Fruit fly (Drosophila melanogaster) whole organism, embryonic: ENCODE results near the gene bi.

Experiments used
- Atf3 ChIP-seq: fragments of 200-800 bp; sonication (Bioruptor generic); optimal IDR thresholded peaks from 3 replicates; lab custom pipeline; 2016; ENCODE audit warnings: missing biosample characterization, missing genetic modification characterization
- Bteb2 ChIP-seq: fragments of 200-800 bp; sonication (Bioruptor generic); optimal IDR thresholded peaks from 2 replicates; lab custom pipeline; 2016; ENCODE audit warnings: missing biosample characterization, missing genetic modification characterization
- CG10267 ChIP-seq: fragments of 200-800 bp; sonication (Bioruptor generic); optimal IDR thresholded peaks from 2 replicates; lab custom pipeline; 2018; ENCODE audit warnings: missing biosample characterization, mild to moderate bottlenecking, missing genetic modification characterization, moderate library complexity
- CG10274 ChIP-seq: fragments of 200-800 bp; sonication (Bioruptor generic); optimal IDR thresholded peaks from 3 replicates; lab custom pipeline; 2017; ENCODE audit warnings: missing biosample characterization, mild to moderate bottlenecking, missing genetic modification characterization
- CG10979 ChIP-seq: fragments of 200-800 bp; sonication (Bioruptor generic); optimal IDR thresholded peaks from 2 replicates; lab custom pipeline; 2018; ENCODE audit warnings: missing biosample characterization, mild to moderate bottlenecking, missing genetic modification characterization, moderate library complexity
- CG14710 ChIP-seq: fragments of 200-800 bp; sonication (Bioruptor generic); optimal IDR thresholded peaks from 3 replicates; lab custom pipeline; 2019; ENCODE audit warnings: missing biosample characterization, mild to moderate bottlenecking, missing genetic modification characterization, moderate library complexity
- CG15696 ChIP-seq: fragments of 200-800 bp; sonication (Bioruptor generic); optimal IDR thresholded peaks from 2 replicates; lab custom pipeline; 2019; ENCODE audit warnings: missing biosample characterization, mild to moderate bottlenecking, missing genetic modification characterization, moderate library complexity
- CG16815 ChIP-seq: fragments of 200-800 bp; sonication (Bioruptor generic); optimal IDR thresholded peaks from 3 replicates; lab custom pipeline; 2017; ENCODE audit warnings: missing biosample characterization, mild to moderate bottlenecking, missing genetic modification characterization
- CG17359 ChIP-seq: fragments of 200-800 bp; sonication (Bioruptor generic); optimal IDR thresholded peaks from 3 replicates; lab custom pipeline; 2018; ENCODE audit warnings: missing biosample characterization, mild to moderate bottlenecking, missing genetic modification characterization, moderate library complexity
- CG17612 ChIP-seq: fragments of 200-800 bp; sonication (Bioruptor generic); IDR thresholded peaks from 2 replicates; pipeline ENCODE4 v1.3.6; 2022; ENCODE audit warnings: missing biosample characterization, missing genetic modification characterization
- CG18262 ChIP-seq: fragments of 200-800 bp; optimal IDR thresholded peaks from 3 replicates; lab custom pipeline; 2019; ENCODE audit warnings: missing biosample characterization, mild to moderate bottlenecking, missing genetic modification characterization, moderate library complexity
- CG1832 ChIP-seq: fragments of 200-800 bp; sonication (Bioruptor generic); optimal IDR thresholded peaks from 2 replicates; lab custom pipeline; 2017; ENCODE audit warnings: missing biosample characterization, mild to moderate bottlenecking, missing genetic modification characterization, inconsistent platforms
- CG2712 ChIP-seq: fragments of 200-800 bp; optimal IDR thresholded peaks from 3 replicates; lab custom pipeline; 2019; ENCODE audit warnings: missing biosample characterization, mild to moderate bottlenecking, missing genetic modification characterization, moderate library complexity
- CG31224 ChIP-seq: fragments of 200-800 bp; sonication (Bioruptor generic); IDR thresholded peaks from 2 replicates; pipeline ENCODE4 v1.3.6; 2022; ENCODE audit warnings: missing biosample characterization, missing genetic modification characterization
- CG3407 ChIP-seq: fragments of 200-800 bp; sonication (Bioruptor generic); optimal IDR thresholded peaks from 2 replicates; lab custom pipeline; 2018; ENCODE audit warnings: missing biosample characterization, mild to moderate bottlenecking, missing genetic modification characterization
- CG42726 ChIP-seq: fragments of 200-800 bp; sonication (Bioruptor generic); IDR thresholded peaks from 2 replicates; pipeline ENCODE4 v1.3.6; 2022; ENCODE audit warnings: missing biosample characterization, missing genetic modification characterization; ENCODE audit not compliant: partially characterized antibody
- CG4282 ChIP-seq: fragments of 200-800 bp; sonication (Bioruptor generic); optimal IDR thresholded peaks from 2 replicates; lab custom pipeline; 2016; ENCODE audit warnings: missing biosample characterization, missing genetic modification characterization
- CG4404 ChIP-seq: fragments of 200-800 bp; sonication (Bioruptor generic); IDR thresholded peaks from 2 replicates; pipeline ENCODE4 v1.3.6; 2022; ENCODE audit warnings: missing biosample characterization, missing genetic modification characterization
- CG4730 ChIP-seq: fragments of 200-800 bp; sonication (Bioruptor generic); IDR thresholded peaks from 2 replicates; pipeline ENCODE4 v1.3.6; 2022; ENCODE audit warnings: missing biosample characterization, missing genetic modification characterization
- CG5953 ChIP-seq: fragments of 200-800 bp; sonication (Bioruptor generic); IDR thresholded peaks from 2 replicates; pipeline ENCODE4 v1.3.6; 2022; ENCODE audit warnings: missing biosample characterization, missing genetic modification characterization
- CG6254 ChIP-seq: fragments of 200-800 bp; sonication (Bioruptor generic); optimal IDR thresholded peaks from 3 replicates; lab custom pipeline; 2017; ENCODE audit warnings: mild to moderate bottlenecking, missing biosample characterization, missing genetic modification reagents, missing genetic modification characterization
- CG7357 ChIP-seq: fragments of 200-800 bp; sonication (Bioruptor generic); IDR thresholded peaks from 3 replicates; pipeline ENCODE4 v1.3.6; 2022; ENCODE audit warnings: missing biosample characterization, missing genetic modification characterization
- CG7963 ChIP-seq: fragments of 200-800 bp; sonication (Bioruptor generic); IDR thresholded peaks from 3 replicates; pipeline ENCODE4 v1.3.6; 2022; ENCODE audit warnings: missing biosample characterization, missing genetic modification characterization; ENCODE audit not compliant: partially characterized antibody
- CTCF ChIP-seq: fragments of 200-800 bp; sonication (Bioruptor generic); optimal IDR thresholded peaks from 2 replicates; lab custom pipeline; 2017; ENCODE audit warnings: missing biosample characterization, mild to moderate bottlenecking, missing genetic modification characterization, moderate library complexity
- Camta ChIP-seq: fragments of 200-800 bp; sonication (Bioruptor generic); optimal IDR thresholded peaks from 2 replicates; lab custom pipeline; 2016; ENCODE audit warnings: missing biosample characterization, missing genetic modification characterization
- Dfd ChIP-seq, 2 experiments: fragments of >200 bp; optimal IDR thresholded peaks; 2 replicates each; lab custom pipeline; 2017; ENCODE audit warnings: missing biosample characterization in 2 of 2, missing genetic modification characterization in 2 of 2
- Doc2 ChIP-seq: fragments of 200-800 bp; sonication (Bioruptor generic); IDR thresholded peaks from 2 replicates; pipeline ENCODE4 v1.3.6; 2022; ENCODE audit warnings: missing biosample characterization, missing genetic modification characterization
- HHEX ChIP-seq: fragments of 200-800 bp; sonication (Bioruptor generic); optimal IDR thresholded peaks from 3 replicates; lab custom pipeline; 2017; ENCODE audit warnings: missing biosample characterization, mild to moderate bottlenecking, missing genetic modification characterization, missing genetic modification reagents
- HLH4C ChIP-seq: fragments of 200-800 bp; sonication (Bioruptor generic); IDR thresholded peaks from 3 replicates; pipeline ENCODE4 v1.3.6; 2022; ENCODE audit warnings: missing biosample characterization, missing genetic modification characterization; ENCODE audit not compliant: partially characterized antibody
- Mes4 ChIP-seq: fragments of 200-800 bp; sonication (Bioruptor generic); optimal IDR thresholded peaks from 2 replicates; lab custom pipeline; 2016; ENCODE audit warnings: missing biosample characterization, missing genetic modification characterization
- Oli ChIP-seq: fragments of 200-800 bp; sonication (Bioruptor generic); optimal IDR thresholded peaks from 2 replicates; lab custom pipeline; 2018; ENCODE audit warnings: missing biosample characterization, mild to moderate bottlenecking, missing genetic modification characterization, moderate library complexity
- Sox102F ChIP-seq: fragments of 200-800 bp; sonication (Bioruptor generic); optimal IDR thresholded peaks from 2 replicates; lab custom pipeline; 2018; ENCODE audit warnings: missing biosample characterization, mild to moderate bottlenecking, missing genetic modification characterization, moderate library complexity
- Usf ChIP-seq: fragments of 200-800 bp; sonication (Bioruptor generic); optimal IDR thresholded peaks from 2 replicates; lab custom pipeline; 2017; ENCODE audit warnings: missing genotype, missing biosample characterization, missing genetic modification characterization
- Xrp1 ChIP-seq: fragments of 200-800 bp; sonication (Bioruptor generic); IDR thresholded peaks from 2 replicates; pipeline ENCODE4 v1.3.6; 2022; ENCODE audit warnings: missing biosample characterization, missing genetic modification characterization
- ara ChIP-seq: fragments of 200-800 bp; sonication (Bioruptor generic); IDR thresholded peaks from 2 replicates; pipeline ENCODE4 v1.3.6; 2022; ENCODE audit warnings: missing biosample characterization, missing genetic modification characterization
- bcd ChIP-seq: fragments of 200-800 bp; sonication (Bioruptor generic); optimal IDR thresholded peaks from 2 replicates; lab custom pipeline; 2017; ENCODE audit warnings: missing biosample characterization, mild to moderate bottlenecking, missing genetic modification characterization
- crp ChIP-seq, 2 experiments: fragments of 200-800 bp; sonication (Bioruptor generic); optimal IDR thresholded peaks; 2 replicates in 1 of 2; 3 replicates in 1 of 2; lab custom pipeline; 2017; ENCODE audit warnings: missing biosample characterization in 2 of 2, missing genetic modification characterization in 2 of 2, mild to moderate bottlenecking in 1 of 2, moderate library complexity in 1 of 2
- grau ChIP-seq: fragments of 200-800 bp; optimal IDR thresholded peaks from 3 replicates; lab custom pipeline; 2019; ENCODE audit warnings: missing biosample characterization, mild to moderate bottlenecking, missing genetic modification characterization, moderate library complexity
- kni ChIP-seq: fragments of 200-800 bp; sonication (Bioruptor generic); optimal IDR thresholded peaks from 3 replicates; lab custom pipeline; 2017; ENCODE audit warnings: mild to moderate bottlenecking, missing biosample characterization, missing genetic modification reagents, missing genetic modification characterization
- lola ChIP-seq, 3 experiments: fragments of >200 bp in 2 of 3; fragments of 200-800 bp in 1 of 3; sonication (Bioruptor generic) in 1 of 3; optimal IDR thresholded peaks; 2 replicates each; lab custom pipeline; 2017 to 2019; ENCODE audit warnings: missing biosample characterization in 3 of 3, missing genetic modification characterization in 3 of 3, mild to moderate bottlenecking in 1 of 3, moderate library complexity in 1 of 3
- lov ChIP-seq, 2 experiments: fragments of 200-800 bp in 1 of 2; fragments of >200 bp in 1 of 2; sonication (Bioruptor generic) in 1 of 2; IDR thresholded peaks in 1 of 2; optimal IDR thresholded peaks in 1 of 2; 2 replicates in 1 of 2; 3 replicates in 1 of 2; pipeline versions ENCODE4 v1.3.6 to Lab custom; 2017 to 2022; ENCODE audit warnings: missing biosample characterization in 1 of 2, missing genetic modification characterization in 1 of 2
- prd ChIP-seq, 3 experiments: fragments of >200 bp in 2 of 3; fragments of 200-800 bp in 1 of 3; sonication (Bioruptor generic) in 1 of 3; optimal IDR thresholded peaks in 2 of 3; IDR thresholded peaks in 1 of 3; 2 replicates in 2 of 3; 3 replicates in 1 of 3; pipeline versions ENCODE4 v1.3.6 to Lab custom; 2017 to 2022; ENCODE audit warnings: missing biosample characterization in 1 of 3, missing genetic modification characterization in 1 of 3
- row ChIP-seq: fragments of 200-800 bp; sonication (Bioruptor generic); IDR thresholded peaks from 3 replicates; pipeline ENCODE4 v1.3.6; 2022; ENCODE audit warnings: missing biosample characterization, missing genetic modification characterization
- sens ChIP-seq: fragments of 200-800 bp; sonication (Bioruptor generic); peaks from one replicate; lab custom pipeline; 2016; ENCODE audit warnings: missing biosample characterization, missing genetic modification characterization
- sim ChIP-seq: fragments of 200-800 bp; sonication (Bioruptor generic); IDR thresholded peaks from 2 replicates; pipeline ENCODE4 v1.3.6; 2022; ENCODE audit warnings: missing biosample characterization, missing genetic modification characterization
- tx ChIP-seq: fragments of 200-800 bp; sonication (Bioruptor generic); optimal IDR thresholded peaks from 2 replicates; lab custom pipeline; 2016; ENCODE audit warnings: missing biosample characterization, missing genetic modification characterization
- unpg ChIP-seq: fragments of 200-800 bp; sonication (Bioruptor generic); optimal IDR thresholded peaks from 3 replicates; lab custom pipeline; 2018; ENCODE audit warnings: missing biosample characterization, mild to moderate bottlenecking, missing genetic modification characterization, moderate library complexity
- zen ChIP-seq: fragments of 200-800 bp; sonication (Bioruptor generic); optimal IDR thresholded peaks from 3 replicates; lab custom pipeline; 2018; ENCODE audit warnings: missing biosample characterization, mild to moderate bottlenecking, missing genetic modification characterization, moderate library complexity
- zf30C ChIP-seq: fragments of 200-800 bp; sonication (Bioruptor generic); optimal IDR thresholded peaks from 3 replicates; lab custom pipeline; 2018; ENCODE audit warnings: missing biosample characterization, mild to moderate bottlenecking, missing genetic modification characterization
- zfh1 ChIP-seq: fragments of 200-800 bp; sonication (Bioruptor generic); IDR thresholded peaks from 3 replicates; pipeline ENCODE4 v1.3.6; 2022; ENCODE audit warnings: missing biosample characterization, missing genetic modification characterization

The bi gene

DNA sequence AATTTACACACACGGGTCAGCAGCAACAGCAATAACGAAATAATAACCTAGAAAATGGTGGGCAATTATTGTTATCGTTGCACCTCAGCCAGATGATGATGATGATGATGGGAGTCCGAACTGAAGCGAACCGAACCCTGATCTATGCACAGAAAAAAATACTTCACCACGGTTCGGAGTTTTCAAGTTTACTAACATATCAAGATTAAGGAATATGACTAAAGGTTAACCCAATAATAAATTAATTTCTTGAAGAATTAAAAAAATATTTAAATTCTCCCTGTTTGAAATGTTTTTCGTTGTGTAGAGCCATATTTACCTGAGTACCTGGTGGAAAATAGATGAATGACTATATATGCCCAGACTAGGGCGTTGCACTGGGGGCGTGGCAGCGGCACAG, 47.0 kb downstream of the bi start (continued):
- no peak for TF ChIP-seq bcd (GFP tag; lab: Kevin White, UChicago)
- no peak for TF ChIP-seq prd (optimal IDR thresholded peaks at IDR 0.05; lab: Kevin White, UChicago)
- peak; percentile 49; the same call in 2 of the 3 replicates for TF ChIP-seq prd (GFP tag; IDR thresholded peaks at IDR 0.05; lab: Robert Waterston, UW)
- 0 out of 2 replicates have a peak, but pooled peaks have one; percentile 29 for TF ChIP-seq CG4404
- no peak for TF ChIP-seq tx (GFP tag; lab: Kevin White, UChicago)
- no peak for TF ChIP-seq CG1832
- TF ChIP-seq Oli (tag; lab: Kevin White, UChicago), result no peak
- peak; percentile 9 for TF ChIP-seq grau (tag; lab: Kevin White, UChicago)
- no peak for TF ChIP-seq CG4282 (GFP tag; lab: Kevin White, UChicago)
- no peak for TF ChIP-seq lov (optimal IDR thresholded peaks at IDR 0.05; lab: Kevin White, UChicago)
- 0 out of 3 replicates have a peak, but pooled peaks have one; percentile 10 for TF ChIP-seq lov (GFP tag; IDR thresholded peaks at IDR 0.05; lab: Robert Waterston, UW)
- TF ChIP-seq Atf3, result no peak
- no peak for TF ChIP-seq CG6254 (GFP tag; lab: Kevin White, UChicago)
- no peak for TF ChIP-seq HHEX (GFP tag; lab: Kevin White, UChicago)
- TF ChIP-seq CG14710 (tag; lab: Kevin White, UChicago), result peak; percentile 9
- TF ChIP-seq Usf (GFP tag; lab: Kevin White, UChicago), result no peak
- TF ChIP-seq CG10274 (GFP tag; lab: Kevin White, UChicago), result no peak
- TF ChIP-seq crp (GFP tag; optimal IDR thresholded peaks at IDR 0.05; lab: Kevin White, UChicago), result no peak
- peak; percentile 61; the same call in 1 of the 2 replicates for TF ChIP-seq Xrp1
- no peak for TF ChIP-seq CG7963 (GFP tag; lab: Robert Waterston, UW)
- TF ChIP-seq HLH4C (GFP tag; lab: Robert Waterston, UW), result no peak
- TF ChIP-seq Bteb2 (GFP tag; lab: Kevin White, UChicago), result no peak
- TF ChIP-seq zf30C, result peak; percentile 8
- no peak for TF ChIP-seq kni (GFP tag; lab: Kevin White, UChicago)
- TF ChIP-seq unpg (GFP tag; lab: Kevin White, UChicago), result peak; percentile 14
- TF ChIP-seq ara (GFP tag; lab: Robert Waterston, UW), result peak; percentile 50; the same call in 1 of the 2 replicates
- no peak for TF ChIP-seq Dfd (GFP tag; optimal IDR thresholded peaks at IDR 0.05; lab: Kevin White, UChicago)
- TF ChIP-seq CG5953 (GFP tag; lab: Robert Waterston, UW), result no peak
- peak in 1 of 3 experiments; percentile 35 for TF ChIP-seq lola (GFP tag; optimal IDR thresholded peaks at IDR 0.05; lab: Kevin White, UChicago)
- peak; percentile 51 for TF ChIP-seq CG15696 (tag; lab: Kevin White, UChicago)
- peak; percentile 75 for TF ChIP-seq sens (GFP tag; lab: Kevin White, UChicago)
- TF ChIP-seq CG31224 (GFP tag; lab: Robert Waterston, UW), result no peak
- TF ChIP-seq CG18262, result peak; percentile 35
- TF ChIP-seq Doc2 (GFP tag; lab: Robert Waterston, UW), result no peak
- no peak for TF ChIP-seq CG7357 (GFP tag; lab: Robert Waterston, UW)
- no peak for TF ChIP-seq CG17359 (tag; lab: Kevin White, UChicago)
- no peak for TF ChIP-seq CG3407 (GFP tag; lab: Kevin White, UChicago)
- TF ChIP-seq CG10267, result peak; percentile 2
- no peak for TF ChIP-seq Camta (GFP tag; lab: Kevin White, UChicago)
- TF ChIP-seq CTCF (GFP tag; lab: Kevin White, UChicago), result no peak
- peak; percentile 5 for TF ChIP-seq Sox102F
- TF ChIP-seq sim (GFP tag; lab: Robert Waterston, UW), result no peak
- no peak for TF ChIP-seq Mes4 (GFP tag; lab: Kevin White, UChicago)
- peak; percentile 24 for TF ChIP-seq CG10979
- no peak for TF ChIP-seq zen (tag; lab: Kevin White, UChicago)
- TF ChIP-seq CG16815, result no peak
- TF ChIP-seq CG4730, result no peak
- no peak for TF ChIP-seq CG17612 (GFP tag; lab: Robert Waterston, UW)
- 0 out of 3 replicates have a peak, but pooled peaks have one; percentile 15 for TF ChIP-seq row (GFP tag; lab: Robert Waterston, UW)
- no peak for TF ChIP-seq zfh1 (GFP tag; lab: Robert Waterston, UW)
- peak; percentile 58 for TF ChIP-seq CG2712
- TF ChIP-seq CG42726 (GFP tag; lab: Robert Waterston, UW), result no peak
